Worm (Caenorhabditis elegans) whole organism, L4 larva: ENCODE measurements around the gene fis-2.

Source experiments
- fkh-10 ChIP-seq: fragments of 150-350 bp; optimal IDR thresholded peaks from 2 replicates; lab custom pipeline; 2014; ENCODE audit warnings: missing biosample characterization, missing genetic modification reagents, missing genetic modification characterization
- lin-13 ChIP-seq: fragments of 150-350 bp; optimal IDR thresholded peaks from 2 replicates; lab custom pipeline; 2014; ENCODE audit warnings: missing biosample characterization, missing genetic modification reagents, missing genetic modification characterization
- pqm-1 ChIP-seq: sonication (generic microtip); optimal IDR thresholded peaks from 2 replicates; lab custom pipeline; 2017; ENCODE audit warnings: missing biosample characterization, missing genetic modification characterization
- unc-62 ChIP-seq, 3 experiments: fragments of 150-350 bp in 1 of 3; sonication (generic microtip); optimal IDR thresholded peaks in 2 of 3; peaks in 1 of 3; 1 replicate in 1 of 3; 2 replicates in 2 of 3; lab custom pipeline; 2014 to 2017; ENCODE audit warnings: missing biosample characterization in 3 of 3, missing genetic modification characterization in 3 of 3, missing genetic modification reagents in 3 of 3, missing genotype in 1 of 3

- TF ChIP-seq fkh-10 (GFP tag; lab: Kevin White, UChicago) (no peak), pqm-1 (tag; lab: Kevin White, UChicago) (no peak), lin-13 (no peak), unc-62 (GFP tag; optimal IDR thresholded peaks at IDR 0.05 in 1 of 2; lab: Kevin White, UChicago) (no peak), unc-62 (tag; optimal IDR thresholded peaks at IDR 0.05; lab: Kevin White, UChicago) (no peak)
These were observed 33.9 kb upstream of the fis-2 start, which contains the start of gene srh-11 for ce11 chrX:8318950-8319349.
